Worm (Caenorhabditis elegans) whole organism, L4 larva: ENCODE results near the gene D1046.18.
A peak's percentile ranks its signal among the peaks of the same experiment; 100 is the strongest.

Experiments
- F10B5.3 ChIP-seq: sonication (generic microtip); optimal IDR thresholded peaks from 2 replicates; lab custom pipeline; 2016; ENCODE audit warnings: mild to moderate bottlenecking, missing genetic modification characterization, missing compliant biosample characterization
- T26A8.4 ChIP-seq: fragments of 200-800 bp; sonication (Bioruptor generic); IDR thresholded peaks from 2 replicates; pipeline ENCODE4 v1.3.6; 2022; ENCODE audit warnings: missing genetic modification characterization, missing compliant biosample characterization
- Y48G9A.11 ChIP-seq: fragments of 200-800 bp; sonication (Bioruptor generic); IDR thresholded peaks from 2 replicates; pipeline ENCODE4 v1.3.6; 2022; ENCODE audit warnings: missing genetic modification reagents, missing genetic modification characterization, missing compliant biosample characterization
- Y75B8A.6 ChIP-seq: fragments of 200-800 bp; sonication (Bioruptor generic); IDR thresholded peaks from 2 replicates; pipeline ENCODE4 v1.3.6; 2022; ENCODE audit warnings: missing genetic modification reagents, missing genetic modification characterization, missing compliant biosample characterization
- ZK546.5 ChIP-seq, 2 experiments: sonication (generic microtip); optimal IDR thresholded peaks; 2 replicates each; lab custom pipeline; 2017; ENCODE audit warnings: missing biosample characterization in 2 of 2, missing genetic modification characterization in 2 of 2
- aly-2 ChIP-seq: sonication (generic microtip); optimal IDR thresholded peaks from 2 replicates; lab custom pipeline; 2018; ENCODE audit warnings: missing biosample characterization, missing genetic modification characterization
- attf-4 ChIP-seq: sonication (generic microtip); optimal IDR thresholded peaks from 3 replicates; lab custom pipeline; 2017; ENCODE audit warnings: missing biosample characterization, missing genetic modification characterization
- ceh-20 ChIP-seq: fragments of 200-800 bp; sonication (Bioruptor generic); IDR thresholded peaks from 2 replicates; pipeline ENCODE4 v1.3.6; 2022; ENCODE audit warnings: missing genetic modification reagents, missing genetic modification characterization, missing compliant biosample characterization
- ceh-28 ChIP-seq: fragments of 150-350 bp; optimal IDR thresholded peaks from 2 replicates; lab custom pipeline; 2014; ENCODE audit warnings: missing biosample characterization, missing genetic modification reagents, missing genetic modification characterization
- ces-1 ChIP-seq: fragments of 150-350 bp; sonication (generic microtip); optimal IDR thresholded peaks from 4 replicates; lab custom pipeline; 2014; ENCODE audit warnings: missing biosample characterization, missing genetic modification reagents, missing genetic modification characterization
- cey-2 ChIP-seq: sonication (generic microtip); optimal IDR thresholded peaks from 3 replicates; lab custom pipeline; 2017; ENCODE audit warnings: missing genetic modification characterization, mild to moderate bottlenecking, missing compliant biosample characterization, antibody characterized with exemption, borderline replicate concordance; ENCODE audit not compliant: insufficient read depth
- ctbp-1 ChIP-seq: fragments of 200-800 bp; sonication (Bioruptor generic); IDR thresholded peaks from 2 replicates; pipeline ENCODE4 v1.3.6; 2022; ENCODE audit warnings: missing genetic modification reagents, missing genetic modification characterization, missing compliant biosample characterization
- daf-12 ChIP-seq: fragments of 150-350 bp; optimal IDR thresholded peaks from 2 replicates; lab custom pipeline; 2014; ENCODE audit warnings: missing biosample characterization, missing genetic modification reagents, missing genetic modification characterization
- daf-16 ChIP-seq, 3 experiments: sonication (generic microtip); optimal IDR thresholded peaks; 2 replicates each; lab custom pipeline; 2016 to 2017; ENCODE audit warnings: missing genetic modification characterization in 3 of 3, missing genetic modification reagents in 3 of 3, mild to moderate bottlenecking in 2 of 3, missing compliant biosample characterization in 2 of 3, missing biosample characterization in 1 of 3, moderate library complexity in 1 of 3
- daf-8 ChIP-seq: fragments of 200-800 bp; sonication (Bioruptor generic); IDR thresholded peaks from 2 replicates; pipeline ENCODE4 v1.3.6; 2022; ENCODE audit warnings: missing genetic modification characterization, missing compliant biosample characterization
- dmd-6 ChIP-seq: fragments of 200-800 bp; sonication (Bioruptor generic); IDR thresholded peaks from 2 replicates; pipeline ENCODE4 v1.3.6; 2022; ENCODE audit warnings: missing genetic modification reagents, missing genetic modification characterization, missing compliant biosample characterization
- dmd-8 ChIP-seq: fragments of 200-800 bp; sonication (Bioruptor generic); IDR thresholded peaks from 2 replicates; pipeline ENCODE4 v1.3.6; 2022; ENCODE audit warnings: missing genetic modification characterization, missing compliant biosample characterization
- duxl-1 ChIP-seq: sonication (generic microtip); optimal IDR thresholded peaks from 2 replicates; lab custom pipeline; 2016; ENCODE audit warnings: mild to moderate bottlenecking, missing genetic modification characterization, moderate library complexity, missing compliant biosample characterization; ENCODE audit not compliant: poor library complexity
- dve-1 ChIP-seq: sonication (generic microtip); optimal IDR thresholded peaks from 2 replicates; lab custom pipeline; 2017; ENCODE audit warnings: antibody characterized with exemption, mild to moderate bottlenecking, missing genetic modification characterization, missing compliant biosample characterization; ENCODE audit not compliant: insufficient read depth
- egl-27 ChIP-seq: sonication (generic microtip); optimal IDR thresholded peaks from 3 replicates; lab custom pipeline; 2017; ENCODE audit warnings: missing biosample characterization, missing genetic modification reagents, missing genetic modification characterization
- hif-1 ChIP-seq, 2 experiments: sonication (generic microtip); optimal IDR thresholded peaks; 2 replicates each; lab custom pipeline; 2016 to 2017; ENCODE audit warnings: missing compliant biosample characterization in 2 of 2, missing genetic modification characterization in 2 of 2, missing genetic modification reagents in 2 of 2, missing genotype in 2 of 2, mild to moderate bottlenecking in 1 of 2
- hlh-11 ChIP-seq: fragments of 200-800 bp; sonication (Bioruptor generic); optimal IDR thresholded peaks from 2 replicates; lab custom pipeline; 2018; ENCODE audit warnings: mild to moderate bottlenecking, missing genetic modification characterization, missing compliant biosample characterization
- hmg-1.1 ChIP-seq: fragments of 200-800 bp; sonication (Bioruptor generic); IDR thresholded peaks from 2 replicates; pipeline ENCODE4 v1.3.6; 2022; ENCODE audit warnings: missing genetic modification reagents, missing genetic modification characterization, missing compliant biosample characterization
- lim-7 ChIP-seq: fragments of 200-800 bp; sonication (Bioruptor generic); IDR thresholded peaks from 2 replicates; pipeline ENCODE4 v1.3.6; 2022; ENCODE audit warnings: missing genetic modification characterization, missing compliant biosample characterization
- lin-38 ChIP-seq: fragments of 200-800 bp; sonication (Bioruptor generic); IDR thresholded peaks from 2 replicates; pipeline ENCODE4 v1.3.6; 2022; ENCODE audit warnings: missing genetic modification reagents, missing genetic modification characterization, missing compliant biosample characterization
- lin-39 ChIP-seq: fragments of 150-350 bp; optimal IDR thresholded peaks from 2 replicates; lab custom pipeline; 2014; ENCODE audit warnings: missing biosample characterization, missing genetic modification reagents, missing genetic modification characterization
- lir-3 ChIP-seq: sonication (generic microtip); optimal IDR thresholded peaks from 2 replicates; lab custom pipeline; 2016; ENCODE audit warnings: mild to moderate bottlenecking, missing genetic modification characterization, missing compliant biosample characterization
- mdt-29 ChIP-seq: fragments of 200-800 bp; sonication (Bioruptor generic); IDR thresholded peaks from 2 replicates; pipeline ENCODE4 v1.3.6; 2022; ENCODE audit warnings: missing genetic modification reagents, missing genetic modification characterization, missing compliant biosample characterization
- mes-2 ChIP-seq: sonication (generic microtip); optimal IDR thresholded peaks from 2 replicates; lab custom pipeline; 2016; ENCODE audit warnings: missing genotype, mild to moderate bottlenecking, missing genetic modification characterization, missing compliant biosample characterization; ENCODE audit not compliant: poor library complexity, severe bottlenecking
- mxl-3 ChIP-seq: fragments of 200-800 bp; sonication (Bioruptor generic); optimal IDR thresholded peaks from 2 replicates; lab custom pipeline; 2018; ENCODE audit warnings: mild to moderate bottlenecking, missing genetic modification characterization, missing compliant biosample characterization
- nhr-111 ChIP-seq: fragments of 200-800 bp; sonication (Bioruptor generic); optimal IDR thresholded peaks from 2 replicates; lab custom pipeline; 2018; ENCODE audit warnings: mild to moderate bottlenecking, missing genetic modification characterization, missing compliant biosample characterization
- nhr-237 ChIP-seq: sonication (generic microtip); optimal IDR thresholded peaks from 2 replicates; lab custom pipeline; 2017; ENCODE audit warnings: missing biosample characterization, missing genetic modification characterization
- nhr-25 ChIP-seq: sonication (generic microtip); optimal IDR thresholded peaks from 2 replicates; lab custom pipeline; 2017; ENCODE audit warnings: missing genetic modification characterization, mild to moderate bottlenecking, missing compliant biosample characterization, antibody characterized with exemption, moderate library complexity, borderline replicate concordance; ENCODE audit not compliant: insufficient read depth
- nhr-28 ChIP-seq: fragments of 150-350 bp; optimal IDR thresholded peaks from 2 replicates; lab custom pipeline; 2014; ENCODE audit warnings: missing biosample characterization, missing genetic modification characterization
- nhr-6 ChIP-seq: fragments of 150-350 bp; optimal IDR thresholded peaks from 2 replicates; lab custom pipeline; 2014; ENCODE audit warnings: missing biosample characterization, missing genetic modification characterization
- nhr-77 ChIP-seq: fragments of 150-350 bp; optimal IDR thresholded peaks from 2 replicates; lab custom pipeline; 2014; ENCODE audit warnings: missing biosample characterization, missing genetic modification characterization
- pha-4 ChIP-seq, 2 experiments: fragments of 150-350 bp in 1 of 2; fragments of 200-800 bp in 1 of 2; sonication (Bioruptor generic) in 1 of 2; IDR thresholded peaks in 1 of 2; optimal IDR thresholded peaks in 1 of 2; 2 replicates each; pipeline versions ENCODE4 v1.3.6 to Lab custom; 2014 to 2022; ENCODE audit warnings: missing genetic modification characterization in 2 of 2, missing genetic modification reagents in 2 of 2, missing biosample characterization in 1 of 2, missing compliant biosample characterization in 1 of 2
- php-3 ChIP-seq: fragments of 200-800 bp; sonication (Bioruptor generic); IDR thresholded peaks from 2 replicates; pipeline ENCODE4 v1.3.6; 2022; ENCODE audit warnings: missing genetic modification reagents, missing genetic modification characterization, missing compliant biosample characterization
- pqm-1 ChIP-seq: sonication (generic microtip); optimal IDR thresholded peaks from 2 replicates; lab custom pipeline; 2017; ENCODE audit warnings: missing biosample characterization, missing genetic modification characterization
- rbr-2 ChIP-seq: sonication (generic microtip); optimal IDR thresholded peaks from 2 replicates; lab custom pipeline; 2016; ENCODE audit warnings: missing genotype, missing genetic modification characterization, missing compliant biosample characterization
- sdz-12 ChIP-seq: fragments of 200-800 bp; sonication (Bioruptor generic); optimal IDR thresholded peaks from 2 replicates; lab custom pipeline; 2018; ENCODE audit warnings: mild to moderate bottlenecking, missing genetic modification characterization, missing compliant biosample characterization
- set-16 ChIP-seq: fragments of 200-800 bp; sonication (Bioruptor generic); IDR thresholded peaks from 2 replicates; pipeline ENCODE4 v1.3.6; 2022; ENCODE audit warnings: missing genetic modification reagents, missing genetic modification characterization, missing compliant biosample characterization
- unc-62 ChIP-seq, 3 experiments: fragments of 150-350 bp in 1 of 3; sonication (generic microtip); optimal IDR thresholded peaks in 2 of 3; peaks in 1 of 3; 1 replicate in 1 of 3; 2 replicates in 2 of 3; lab custom pipeline; 2014 to 2017; ENCODE audit warnings: missing biosample characterization in 3 of 3, missing genetic modification characterization in 3 of 3, missing genetic modification reagents in 3 of 3, missing genotype in 1 of 3
- vab-7 ChIP-seq: fragments of 200-800 bp; sonication (Bioruptor generic); IDR thresholded peaks from 2 replicates; pipeline ENCODE4 v1.3.6; 2022; ENCODE audit warnings: missing genetic modification reagents, missing genetic modification characterization, missing compliant biosample characterization
- zfp-2 ChIP-seq: sonication (generic microtip); optimal IDR thresholded peaks from 2 replicates; lab custom pipeline; 2016; ENCODE audit warnings: mild to moderate bottlenecking, missing genetic modification characterization, missing compliant biosample characterization
- zip-11 ChIP-seq: fragments of 200-800 bp; sonication (Bioruptor generic); IDR thresholded peaks from 2 replicates; pipeline ENCODE4 v1.3.6; 2022; ENCODE audit warnings: missing genetic modification characterization, missing compliant biosample characterization
- zip-2 ChIP-seq: fragments of 150-350 bp; optimal IDR thresholded peaks from 2 replicates; lab custom pipeline; 2014; ENCODE audit warnings: missing biosample characterization, missing genetic modification characterization

The D1046.18 gene

DNA sequence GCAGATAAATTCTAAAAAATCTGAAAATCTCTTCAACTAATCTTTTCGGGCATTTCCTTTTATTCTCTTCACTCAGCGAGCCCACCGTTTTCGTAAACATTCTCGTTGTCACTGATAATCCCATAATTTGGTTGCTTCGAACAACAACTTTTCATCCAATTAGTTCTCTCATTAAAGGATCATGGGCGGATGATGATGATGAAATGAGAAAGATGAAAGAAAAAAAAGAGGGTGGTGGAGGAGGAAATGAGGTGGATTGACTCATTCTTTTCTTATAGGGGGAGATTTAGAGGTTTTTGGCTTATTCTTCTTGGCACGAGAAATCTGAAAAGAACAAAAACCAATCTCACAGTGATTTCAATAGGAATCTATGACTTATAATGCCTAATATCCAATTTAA, 8.9 kb upstream of the D1046.18 start:
- TF ChIP-seq unc-62 (GFP tag; optimal IDR thresholded peaks at IDR 0.05 in 1 of 2; lab: Kevin White, UChicago) (no peak), unc-62 (tag; optimal IDR thresholded peaks at IDR 0.05; lab: Kevin White, UChicago) (no peak), zip-2 (tag; lab: Kevin White, UChicago) (no peak), daf-8 (GFP tag; lab: Robert Waterston, UW) (no peak)
- TF ChIP-seq, all 104 proteins: peak for 0

ce11 chrIV:8921956-8922355, 8.1 kb upstream of the D1046.18 start, which contains the start of gene D1046.16:
Gene D1046.16 (plus strand): TSS chrIV:8922150.
- TF ChIP-seq nhr-28 (tag; lab: Kevin White, UChicago) (peak; percentile 58), cey-2 (tag; lab: Kevin White, UChicago) (no peak), lin-39 (no peak), unc-62 (GFP tag; optimal IDR thresholded peaks at IDR 0.05 in 1 of 2; lab: Kevin White, UChicago) (peak in 1 of 2 experiments; percentile 15), unc-62 (tag; optimal IDR thresholded peaks at IDR 0.05; lab: Kevin White, UChicago) (no peak), attf-4 (tag; lab: Kevin White, UChicago) (no peak), dmd-8 (GFP tag; lab: Robert Waterston, UW) (no peak), nhr-111 (GFP tag; lab: Kevin White, UChicago) (no peak), aly-2 (no peak), pqm-1 (tag; lab: Kevin White, UChicago) (no peak), set-16 (GFP tag; lab: Robert Waterston, UW) (no peak), pha-4 (GFP tag; IDR thresholded peaks at IDR 0.05; lab: Robert Waterston, UW) (no peak), pha-4 (tag; optimal IDR thresholded peaks at IDR 0.05; lab: Kevin White, UChicago) (no peak), lin-38 (GFP tag; lab: Robert Waterston, UW) (no peak), vab-7 (GFP tag; lab: Robert Waterston, UW) (no peak), hif-1 (tag; optimal IDR thresholded peaks at IDR 0.05; lab: Kevin White, UChicago) (no peak), egl-27 (no peak), ceh-20 (GFP tag; lab: Robert Waterston, UW) (no peak), Y75B8A.6 (GFP tag; lab: Robert Waterston, UW) (no peak), lim-7 (GFP tag; lab: Robert Waterston, UW) (no peak), nhr-6 (no peak), hmg-1.1 (GFP tag; lab: Robert Waterston, UW) (0 out of 2 replicates have a peak, but pooled peaks have one; percentile 43), lir-3 (tag; lab: Kevin White, UChicago) (no peak), nhr-25 (tag; lab: Kevin White, UChicago) (peak; percentile 41), zfp-2 (tag; lab: Kevin White, UChicago) (no peak), dmd-6 (GFP tag; lab: Robert Waterston, UW) (no peak), mdt-29 (peak; percentile 41; the same call in 1 of the 2 replicates), ces-1 (GFP tag; lab: Kevin White, UChicago) (no peak), Y48G9A.11 (no peak), daf-12 (tag; lab: Kevin White, UChicago) (no peak), T26A8.4 (GFP tag; lab: Robert Waterston, UW) (no peak), sdz-12 (GFP tag; lab: Kevin White, UChicago) (no peak), php-3 (GFP tag; lab: Robert Waterston, UW) (no peak), daf-16 (GFP tag; optimal IDR thresholded peaks at IDR 0.05; lab: Kevin White, UChicago) (no peak), daf-16 (tag; optimal IDR thresholded peaks at IDR 0.05; lab: Kevin White, UChicago) (peak; percentile 20), zip-11 (no peak), nhr-237 (no peak), F10B5.3 (tag; lab: Kevin White, UChicago) (no peak), ZK546.5 (tag; optimal IDR thresholded peaks at IDR 0.05; lab: Kevin White, UChicago) (no peak), duxl-1 (tag; lab: Kevin White, UChicago) (no peak), nhr-77 (peak; percentile 2), hlh-11 (tag; lab: Kevin White, UChicago) (peak; percentile 39), mes-2 (peak; percentile 56), rbr-2 (tag; lab: Kevin White, UChicago) (no peak), dve-1 (peak; percentile 19), ctbp-1 (no peak), ceh-28 (tag; lab: Kevin White, UChicago) (peak; percentile 50), mxl-3 (GFP tag; lab: Kevin White, UChicago) (peak; percentile 53)
